Worm (Caenorhabditis elegans): ENCODE measurements around the gene R05G6.1.

R05G6.1 gene

ce11 chrIV:7507305-7507704 lies 25.2 kb upstream of the R05G6.1 start:
- TF ChIP-seq nhr-23 (tag; optimal IDR thresholded peaks at IDR 0.05) = peak; percentile 29
- peak; percentile 23 for TF ChIP-seq lin-15B (tag; optimal IDR thresholded peaks at IDR 0.05)
- peak; percentile 66 for TF ChIP-seq pha-4 (tag; optimal IDR thresholded peaks at IDR 0.05)
- TF ChIP-seq elt-2 (tag; optimal IDR thresholded peaks at IDR 0.05) = peak; percentile 37
- TF ChIP-seq nhr-25 (tag; optimal IDR thresholded peaks at IDR 0.05) = peak; percentile 33
- no peak for TF ChIP-seq ceh-82 (tag; optimal IDR thresholded peaks at IDR 0.05)
- TF ChIP-seq nhr-12 (tag; optimal IDR thresholded peaks at IDR 0.05) = no peak
- peak; percentile 83 for TF ChIP-seq ama-1 (optimal IDR thresholded peaks at IDR 0.05)
- TF ChIP-seq skn-1 (tag; optimal IDR thresholded peaks at IDR 0.05) = no peak
- TF ChIP-seq nhr-43 (tag; optimal IDR thresholded peaks at IDR 0.05; ENCODE audit: poor library complexity, severe bottlenecking) = peak; percentile 52

DNA sequence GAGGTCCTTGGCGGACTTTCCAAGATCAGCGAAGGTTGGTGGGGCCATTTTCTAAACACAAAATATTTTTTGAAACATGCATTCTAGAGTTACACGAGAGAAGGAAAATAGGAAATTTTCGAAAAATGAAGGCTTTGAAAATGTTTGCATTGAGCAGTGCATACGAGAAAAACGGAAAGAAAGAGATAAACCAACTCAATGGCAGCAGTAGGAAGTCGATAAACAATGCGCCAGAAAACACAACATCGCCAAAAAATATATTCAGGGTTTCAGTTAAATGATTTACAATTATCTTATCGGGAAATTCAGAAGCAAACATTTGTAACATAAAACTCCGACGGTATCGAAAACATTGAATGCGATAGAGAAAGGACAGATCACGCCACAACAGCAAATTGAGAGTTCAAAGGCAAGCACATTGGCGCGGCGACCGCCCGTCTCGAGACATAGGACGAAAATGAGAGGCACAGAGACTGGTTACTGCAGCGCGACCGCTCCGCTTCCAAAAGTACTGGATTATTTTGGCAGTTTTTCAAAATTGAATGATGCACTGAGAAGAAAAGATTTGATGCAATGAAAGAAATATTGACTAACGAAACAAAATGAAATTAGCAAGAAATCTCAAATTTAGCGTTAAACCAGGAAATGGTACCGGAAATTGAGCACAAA lies 24.5 kb upstream of the R05G6.1 start, which contains the start of the genes vdac-1 and R05G6.5:
Gene vdac-1 (minus strand): TSS at position 51 of the 669 bp plus-strand sequence.
Gene R05G6.5 (plus strand): TSS at position 527 of the 669 bp plus-strand sequence.
- TF ChIP-seq elt-1 (tag; optimal IDR thresholded peaks at IDR 0.05) (peak; percentile 9), hmg-11 (tag; optimal IDR thresholded peaks at IDR 0.05) (peak; percentile 39), nhr-28 (tag; optimal IDR thresholded peaks at IDR 0.05) (no peak), nhr-23 (tag; optimal IDR thresholded peaks at IDR 0.05) (peak; percentile 83), unc-62 (GFP tag; optimal IDR thresholded peaks at IDR 0.05) (peak; percentile 18), ceh-9 (tag; optimal IDR thresholded peaks at IDR 0.05) (no peak), egl-27 (tag; optimal IDR thresholded peaks at IDR 0.05) (no peak), ceh-28 (tag; optimal IDR thresholded peaks at IDR 0.05) (peak; percentile 42), zag-1 (tag; optimal IDR thresholded peaks at IDR 0.05) (no peak), pqm-1 (tag; optimal IDR thresholded peaks at IDR 0.05) (peak; percentile 41), lin-15B (tag; optimal IDR thresholded peaks at IDR 0.05) (peak; percentile 90), jun-1 (tag; optimal IDR thresholded peaks at IDR 0.05) (peak; percentile 81), elt-3 (tag; optimal IDR thresholded peaks at IDR 0.05) (peak in 1 of 3 experiments; percentile 9), fos-1 (tag; optimal IDR thresholded peaks at IDR 0.05) (no peak), fkh-2 (tag; optimal IDR thresholded peaks at IDR 0.05) (no peak), mdl-1 (tag; optimal IDR thresholded peaks at IDR 0.05) (no peak), nhr-12 (tag; optimal IDR thresholded peaks at IDR 0.05) (no peak), nhr-11 (tag; optimal IDR thresholded peaks at IDR 0.05) (no peak), ztf-4 (tag; optimal IDR thresholded peaks at IDR 0.05) (no peak), nhr-67 (tag; optimal IDR thresholded peaks at IDR 0.05) (no peak), mml-1 (tag; optimal IDR thresholded peaks at IDR 0.05) (no peak), aly-2 (tag; optimal IDR thresholded peaks at IDR 0.05) (no peak), pha-4 (tag; optimal IDR thresholded peaks at IDR 0.05) (peak; percentile 86), nhr-237 (tag; optimal IDR thresholded peaks at IDR 0.05) (no peak), lsy-12 (tag; optimal IDR thresholded peaks at IDR 0.05) (peak; percentile 66), lin-39 (tag; optimal IDR thresholded peaks at IDR 0.05) (peak; percentile 76), skn-1 (tag; optimal IDR thresholded peaks at IDR 0.05) (no peak), nhr-77 (tag; optimal IDR thresholded peaks at IDR 0.05) (no peak), ama-1 (optimal IDR thresholded peaks at IDR 0.05) (no peak), tbx-2 (tag; optimal IDR thresholded peaks at IDR 0.05) (no peak), nhr-25 (tag; optimal IDR thresholded peaks at IDR 0.05) (peak; percentile 84), ztf-11 (tag; optimal IDR thresholded peaks at IDR 0.05) (no peak), eor-1 (tag; optimal IDR thresholded peaks at IDR 0.05) (no peak), nhr-76 (tag; optimal IDR thresholded peaks at IDR 0.05) (peak; percentile 56), elt-2 (tag; optimal IDR thresholded peaks at IDR 0.05) (peak; percentile 87), unc-39 (tag; optimal IDR thresholded peaks at IDR 0.05) (no peak), R02D3.7 (tag; optimal IDR thresholded peaks at IDR 0.05) (peak; percentile 75), nhr-43 (tag; optimal IDR thresholded peaks at IDR 0.05; ENCODE audit: poor library complexity, severe bottlenecking) (peak; percentile 77), egl-5 (tag; optimal IDR thresholded peaks at IDR 0.05) (peak; percentile 71), ceh-16 (tag; optimal IDR thresholded peaks at IDR 0.05) (no peak), ZK546.5 (tag; optimal IDR thresholded peaks at IDR 0.05) (no peak), ceh-82 (tag; optimal IDR thresholded peaks at IDR 0.05) (no peak), fkh-10 (GFP tag; optimal IDR thresholded peaks at IDR 0.05) (no peak), nfya-1 (tag; optimal IDR thresholded peaks at IDR 0.05; ENCODE audit: insufficient read depth) (peak; percentile 92), snpc-4 (tag; optimal IDR thresholded peaks at IDR 0.05) (peak; percentile 73), daf-12 (tag; optimal IDR thresholded peaks at IDR 0.05) (no peak), sea-2 (GFP tag; optimal IDR thresholded peaks at IDR 0.05) (no peak)
